Worm (Caenorhabditis elegans) whole organism, L4 larva: ENCODE measurements around the gene rsr-2.

Experiments used
- F49E8.2 ChIP-seq: sonication (generic microtip); optimal IDR thresholded peaks from 2 replicates; lab custom pipeline; 2016; ENCODE audit warnings: missing compliant biosample characterization, mild to moderate bottlenecking, missing genetic modification characterization, borderline replicate concordance
- R02D3.7 ChIP-seq: fragments of 150-350 bp; sonication (generic microtip); optimal IDR thresholded peaks from 3 replicates; lab custom pipeline; 2014; ENCODE audit warnings: missing biosample characterization, missing genetic modification characterization
- T20F7.1 ChIP-seq: fragments of 200-800 bp; sonication (Bioruptor generic); optimal IDR thresholded peaks from 2 replicates; lab custom pipeline; 2018; ENCODE audit warnings: mild to moderate bottlenecking, missing genetic modification characterization, missing compliant biosample characterization
- T26A8.4 ChIP-seq: fragments of 200-800 bp; sonication (Bioruptor generic); IDR thresholded peaks from 2 replicates; pipeline ENCODE4 v1.3.6; 2022; ENCODE audit warnings: missing genetic modification characterization, missing compliant biosample characterization
- Y48G9A.11 ChIP-seq: fragments of 200-800 bp; sonication (Bioruptor generic); IDR thresholded peaks from 2 replicates; pipeline ENCODE4 v1.3.6; 2022; ENCODE audit warnings: missing genetic modification reagents, missing genetic modification characterization, missing compliant biosample characterization
- Y75B8A.6 ChIP-seq: fragments of 200-800 bp; sonication (Bioruptor generic); IDR thresholded peaks from 2 replicates; pipeline ENCODE4 v1.3.6; 2022; ENCODE audit warnings: missing genetic modification reagents, missing genetic modification characterization, missing compliant biosample characterization
- ZK546.5 ChIP-seq, 2 experiments: sonication (generic microtip); optimal IDR thresholded peaks; 2 replicates each; lab custom pipeline; 2017; ENCODE audit warnings: missing biosample characterization in 2 of 2, missing genetic modification characterization in 2 of 2
- aha-1 ChIP-seq: fragments of 150-350 bp; peaks from one replicate; lab custom pipeline; 2014; ENCODE audit warnings: missing biosample characterization, missing genetic modification characterization
- ama-1 ChIP-seq: fragments of 150-350 bp; optimal IDR thresholded peaks from 2 replicates; lab custom pipeline; 2014; ENCODE audit warnings: inconsistent platforms, mixed read lengths
- ceh-44 ChIP-seq: fragments of 200-800 bp; sonication (Bioruptor generic); IDR thresholded peaks from 2 replicates; pipeline ENCODE4 v1.3.6; 2022; ENCODE audit warnings: missing genetic modification reagents, missing genetic modification characterization, missing compliant biosample characterization
- ces-1 ChIP-seq: fragments of 150-350 bp; sonication (generic microtip); optimal IDR thresholded peaks from 4 replicates; lab custom pipeline; 2014; ENCODE audit warnings: missing biosample characterization, missing genetic modification reagents, missing genetic modification characterization
- dmd-8 ChIP-seq: fragments of 200-800 bp; sonication (Bioruptor generic); IDR thresholded peaks from 2 replicates; pipeline ENCODE4 v1.3.6; 2022; ENCODE audit warnings: missing genetic modification characterization, missing compliant biosample characterization
- dmd-9 ChIP-seq: fragments of 200-800 bp; sonication (Bioruptor generic); IDR thresholded peaks from 2 replicates; pipeline ENCODE4 v1.3.6; 2022; ENCODE audit warnings: missing genetic modification reagents, missing genetic modification characterization, missing compliant biosample characterization
- dpl-1 ChIP-seq: fragments of 150-350 bp; optimal IDR thresholded peaks from 2 replicates; lab custom pipeline; 2014; ENCODE audit warnings: missing biosample characterization, missing genetic modification reagents, missing genetic modification characterization
- dve-1 ChIP-seq: sonication (generic microtip); optimal IDR thresholded peaks from 2 replicates; lab custom pipeline; 2017; ENCODE audit warnings: antibody characterized with exemption, mild to moderate bottlenecking, missing genetic modification characterization, missing compliant biosample characterization; ENCODE audit not compliant: insufficient read depth
- hlh-11 ChIP-seq: fragments of 200-800 bp; sonication (Bioruptor generic); optimal IDR thresholded peaks from 2 replicates; lab custom pipeline; 2018; ENCODE audit warnings: mild to moderate bottlenecking, missing genetic modification characterization, missing compliant biosample characterization
- hmg-1.1 ChIP-seq: fragments of 200-800 bp; sonication (Bioruptor generic); IDR thresholded peaks from 2 replicates; pipeline ENCODE4 v1.3.6; 2022; ENCODE audit warnings: missing genetic modification reagents, missing genetic modification characterization, missing compliant biosample characterization
- lin-1 ChIP-seq: fragments of 200-800 bp; sonication (Bioruptor generic); IDR thresholded peaks from 2 replicates; pipeline ENCODE4 v1.3.6; 2022; ENCODE audit warnings: missing genetic modification reagents, missing genetic modification characterization, missing compliant biosample characterization
- lin-15B ChIP-seq: fragments of 150-350 bp; sonication (generic microtip); optimal IDR thresholded peaks from 3 replicates; lab custom pipeline; 2014; ENCODE audit warnings: missing biosample characterization, missing genetic modification characterization
- lin-29 ChIP-seq: fragments of 200-800 bp; sonication (Bioruptor generic); IDR thresholded peaks from 2 replicates; pipeline ENCODE4 v1.3.6; 2022; ENCODE audit warnings: missing genetic modification reagents, missing genetic modification characterization, missing compliant biosample characterization
- lin-38 ChIP-seq: fragments of 200-800 bp; sonication (Bioruptor generic); IDR thresholded peaks from 2 replicates; pipeline ENCODE4 v1.3.6; 2022; ENCODE audit warnings: missing genetic modification reagents, missing genetic modification characterization, missing compliant biosample characterization
- lir-3 ChIP-seq: sonication (generic microtip); optimal IDR thresholded peaks from 2 replicates; lab custom pipeline; 2016; ENCODE audit warnings: mild to moderate bottlenecking, missing genetic modification characterization, missing compliant biosample characterization
- lsy-2 ChIP-seq, 2 experiments: fragments of 150-350 bp in 1 of 2; sonication (generic microtip) in 1 of 2; optimal IDR thresholded peaks; 2 replicates each; lab custom pipeline; 2014 to 2017; ENCODE audit warnings: missing biosample characterization in 2 of 2, missing genetic modification characterization in 2 of 2
- mdl-1 ChIP-seq, 2 experiments: fragments of 150-350 bp in 1 of 2; sonication (generic microtip) in 1 of 2; optimal IDR thresholded peaks; 2 replicates each; lab custom pipeline; 2014 to 2017; ENCODE audit warnings: missing biosample characterization in 2 of 2, missing genetic modification characterization in 2 of 2
- mep-1 ChIP-seq: fragments of 150-350 bp; sonication (generic microtip); optimal IDR thresholded peaks from 3 replicates; lab custom pipeline; 2014; ENCODE audit warnings: missing biosample characterization, missing genetic modification characterization
- nhr-10 ChIP-seq: fragments of 150-350 bp; optimal IDR thresholded peaks from 2 replicates; lab custom pipeline; 2014; ENCODE audit warnings: missing biosample characterization, missing genetic modification characterization
- nhr-102 ChIP-seq: sonication (generic microtip); optimal IDR thresholded peaks from 2 replicates; lab custom pipeline; 2016; ENCODE audit warnings: mild to moderate bottlenecking, missing genetic modification characterization, moderate library complexity, missing compliant biosample characterization
- nhr-11 ChIP-seq: fragments of 150-350 bp; optimal IDR thresholded peaks from 2 replicates; lab custom pipeline; 2014; ENCODE audit warnings: missing biosample characterization, missing genetic modification characterization
- nhr-111 ChIP-seq: fragments of 200-800 bp; sonication (Bioruptor generic); optimal IDR thresholded peaks from 2 replicates; lab custom pipeline; 2018; ENCODE audit warnings: mild to moderate bottlenecking, missing genetic modification characterization, missing compliant biosample characterization
- nhr-237 ChIP-seq: sonication (generic microtip); optimal IDR thresholded peaks from 2 replicates; lab custom pipeline; 2017; ENCODE audit warnings: missing biosample characterization, missing genetic modification characterization
- nhr-28 ChIP-seq: fragments of 150-350 bp; optimal IDR thresholded peaks from 2 replicates; lab custom pipeline; 2014; ENCODE audit warnings: missing biosample characterization, missing genetic modification characterization
- nhr-41 ChIP-seq: fragments of 200-800 bp; sonication (Bioruptor generic); IDR thresholded peaks from 2 replicates; pipeline ENCODE4 v1.3.6; 2022; ENCODE audit warnings: missing genetic modification reagents, missing genetic modification characterization, missing compliant biosample characterization
- nhr-42 ChIP-seq: fragments of 200-800 bp; sonication (Bioruptor generic); IDR thresholded peaks from 2 replicates; pipeline ENCODE4 v1.3.6; 2022; ENCODE audit warnings: missing genetic modification characterization, missing compliant biosample characterization
- nhr-77 ChIP-seq: fragments of 150-350 bp; optimal IDR thresholded peaks from 2 replicates; lab custom pipeline; 2014; ENCODE audit warnings: missing biosample characterization, missing genetic modification characterization
- pha-4 ChIP-seq, 2 experiments: fragments of 150-350 bp in 1 of 2; fragments of 200-800 bp in 1 of 2; sonication (Bioruptor generic) in 1 of 2; IDR thresholded peaks in 1 of 2; optimal IDR thresholded peaks in 1 of 2; 2 replicates each; pipeline versions ENCODE4 v1.3.6 to Lab custom; 2014 to 2022; ENCODE audit warnings: missing genetic modification characterization in 2 of 2, missing genetic modification reagents in 2 of 2, missing biosample characterization in 1 of 2, missing compliant biosample characterization in 1 of 2
- saeg-2 ChIP-seq: fragments of 200-800 bp; sonication (Bioruptor generic); IDR thresholded peaks from 2 replicates; pipeline ENCODE4 v1.3.6; 2022; ENCODE audit warnings: missing genetic modification reagents, missing genetic modification characterization, missing compliant biosample characterization
- set-16 ChIP-seq: fragments of 200-800 bp; sonication (Bioruptor generic); IDR thresholded peaks from 2 replicates; pipeline ENCODE4 v1.3.6; 2022; ENCODE audit warnings: missing genetic modification reagents, missing genetic modification characterization, missing compliant biosample characterization
- tra-1 ChIP-seq: fragments of 200-800 bp; sonication (Bioruptor generic); IDR thresholded peaks from 2 replicates; pipeline ENCODE4 v1.3.6; 2022; ENCODE audit warnings: missing genetic modification reagents, missing genetic modification characterization, missing compliant biosample characterization
- unc-130 ChIP-seq: sonication (generic microtip); optimal IDR thresholded peaks from 2 replicates; lab custom pipeline; 2016; ENCODE audit warnings: missing genetic modification reagents, missing genetic modification characterization, missing compliant biosample characterization
- unc-39 ChIP-seq: sonication (generic microtip); optimal IDR thresholded peaks from 2 replicates; lab custom pipeline; 2017; ENCODE audit warnings: missing biosample characterization, missing genetic modification characterization
- unc-62 ChIP-seq, 3 experiments: fragments of 150-350 bp in 1 of 3; sonication (generic microtip); optimal IDR thresholded peaks in 2 of 3; peaks in 1 of 3; 1 replicate in 1 of 3; 2 replicates in 2 of 3; lab custom pipeline; 2014 to 2017; ENCODE audit warnings: missing biosample characterization in 3 of 3, missing genetic modification characterization in 3 of 3, missing genetic modification reagents in 3 of 3, missing genotype in 1 of 3
- zag-1 ChIP-seq: fragments of 150-350 bp; optimal IDR thresholded peaks from 2 replicates; lab custom pipeline; 2014; ENCODE audit warnings: missing biosample characterization, missing genetic modification characterization
- zfp-3 ChIP-seq: fragments of 200-800 bp; sonication (Bioruptor generic); conservative IDR thresholded peaks from 2 replicates; pipeline ENCODE4 v1.3.6; 2022; ENCODE audit warnings: missing genetic modification reagents, missing genetic modification characterization, missing compliant biosample characterization
- zip-11 ChIP-seq: fragments of 200-800 bp; sonication (Bioruptor generic); IDR thresholded peaks from 2 replicates; pipeline ENCODE4 v1.3.6; 2022; ENCODE audit warnings: missing genetic modification characterization, missing compliant biosample characterization
- zip-2 ChIP-seq: fragments of 150-350 bp; optimal IDR thresholded peaks from 2 replicates; lab custom pipeline; 2014; ENCODE audit warnings: missing biosample characterization, missing genetic modification characterization
- ztf-7 ChIP-seq: fragments of 150-350 bp; optimal IDR thresholded peaks from 2 replicates; lab custom pipeline; 2014; ENCODE audit warnings: missing biosample characterization, missing genetic modification characterization

Gene rsr-2

ce11 chrII:12204617-12205016, 20.5 kb upstream of the rsr-2 start:
- TF ChIP-seq T26A8.4 (GFP tag; lab: Robert Waterston, UW) (no peak), ama-1 (no peak), lin-1 (GFP tag; lab: Robert Waterston, UW) (no peak), ces-1 (no peak), dmd-9 (GFP tag; lab: Robert Waterston, UW) (no peak), ZK546.5 (tag; optimal IDR thresholded peaks at IDR 0.05; lab: Kevin White, UChicago) (no peak), nhr-11 (no peak), T20F7.1 (no peak), zip-11 (GFP tag; lab: Robert Waterston, UW) (no peak), nhr-111 (no peak), dmd-8 (GFP tag; lab: Robert Waterston, UW) (no peak), unc-39 (tag; lab: Kevin White, UChicago) (no peak), nhr-10 (tag; lab: Kevin White, UChicago) (no peak), dve-1 (tag; lab: Kevin White, UChicago) (no peak)
- TF ChIP-seq, all 104 proteins: peak for 0

DNA sequence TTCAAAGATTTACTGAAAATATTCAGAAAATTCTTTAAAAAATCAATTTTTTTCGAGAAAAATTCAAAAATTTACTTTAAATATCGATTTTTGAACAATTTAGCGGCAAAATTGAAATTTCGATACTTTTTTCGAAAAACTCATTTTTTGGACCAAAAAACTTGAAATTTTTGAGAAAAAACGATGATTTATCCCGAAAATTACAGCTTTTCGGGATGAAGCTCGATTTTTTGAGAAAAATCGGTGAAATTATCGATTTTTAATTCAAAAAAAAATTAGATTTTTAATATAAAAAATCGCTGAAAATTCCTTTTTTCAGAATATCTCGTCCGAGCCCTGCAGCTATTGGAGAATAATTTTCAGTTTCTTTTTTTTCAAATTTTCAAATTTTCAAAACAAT, 16.4 kb upstream of the rsr-2 start:
- TF ChIP-seq mep-1 (tag; lab: Kevin White, UChicago) (no peak), tra-1 (GFP tag; lab: Robert Waterston, UW) (no peak), lin-15B (no peak), lin-38 (peak; percentile 21; the same call in 1 of the 2 replicates), lir-3 (tag; lab: Kevin White, UChicago) (no peak), dmd-9 (GFP tag; lab: Robert Waterston, UW) (no peak), F49E8.2 (tag; lab: Kevin White, UChicago) (no peak), saeg-2 (GFP tag; lab: Robert Waterston, UW) (no peak), unc-62 (GFP tag; optimal IDR thresholded peaks at IDR 0.05 in 1 of 2; lab: Kevin White, UChicago) (no peak), unc-62 (tag; optimal IDR thresholded peaks at IDR 0.05; lab: Kevin White, UChicago) (no peak), pha-4 (GFP tag; IDR thresholded peaks at IDR 0.05; lab: Robert Waterston, UW) (0 out of 2 replicates have a peak, but pooled peaks have one; percentile 19), pha-4 (tag; optimal IDR thresholded peaks at IDR 0.05; lab: Kevin White, UChicago) (no peak), zag-1 (no peak), R02D3.7 (tag; lab: Kevin White, UChicago) (no peak), ztf-7 (tag; lab: Kevin White, UChicago) (no peak), nhr-77 (tag; lab: Kevin White, UChicago) (no peak), zfp-3 (peak; percentile 59; the same call in 1 of the 2 replicates), nhr-28 (no peak), dpl-1 (GFP tag; lab: Kevin White, UChicago) (no peak), lin-29 (GFP tag; lab: Robert Waterston, UW) (no peak), nhr-41 (GFP tag; lab: Robert Waterston, UW) (no peak)

- TF ChIP-seq set-16, result peak; percentile 94
- TF ChIP-seq hlh-11, result no peak
- peak in 1 of 2 experiments; percentile 56 for TF ChIP-seq unc-62 (GFP tag; optimal IDR thresholded peaks at IDR 0.05 in 1 of 2; lab: Kevin White, UChicago)
- no peak for TF ChIP-seq unc-62 (tag; optimal IDR thresholded peaks at IDR 0.05; lab: Kevin White, UChicago)
- TF ChIP-seq, all 104 proteins: peak for 2
Measured at ce11 chrII:12211652-12212245, 13.4 kb upstream of the rsr-2 start.

DNA sequence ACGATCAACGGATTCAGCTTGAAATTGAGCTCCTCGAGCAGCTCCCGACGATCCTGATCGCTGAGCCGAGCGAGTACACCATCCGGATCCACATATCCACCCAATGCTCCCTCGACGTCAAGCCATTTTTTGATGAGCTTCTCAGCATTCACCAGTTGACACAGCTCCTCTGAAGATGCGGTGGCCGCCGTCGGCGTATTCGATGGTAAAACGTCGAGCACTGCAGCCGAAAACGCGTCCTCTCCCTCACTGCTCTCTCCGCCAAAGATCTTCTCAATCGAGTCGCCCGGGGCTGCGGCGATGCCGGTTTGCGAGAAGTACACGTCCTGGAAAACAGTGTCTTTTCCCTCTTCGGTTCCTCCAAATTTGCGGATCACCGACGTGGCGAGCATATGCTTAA, 10.6 kb upstream of the rsr-2 start:
- TF ChIP-seq unc-130 (GFP tag; lab: Kevin White, UChicago) (no peak), nhr-42 (no peak), Y48G9A.11 (GFP tag; lab: Robert Waterston, UW) (0 out of 2 replicates have a peak, but pooled peaks have one; percentile 22), nhr-237 (tag; lab: Kevin White, UChicago) (no peak), ceh-44 (no peak), aha-1 (tag; lab: Kevin White, UChicago) (peak; percentile 45), nhr-10 (tag; lab: Kevin White, UChicago) (no peak), nhr-102 (tag; lab: Kevin White, UChicago) (no peak), nhr-41 (GFP tag; lab: Robert Waterston, UW) (no peak), zip-2 (tag; lab: Kevin White, UChicago) (no peak), lin-29 (GFP tag; lab: Robert Waterston, UW) (no peak), nhr-11 (no peak), hmg-1.1 (no peak), lsy-2 (tag; optimal IDR thresholded peaks at IDR 0.05; lab: Kevin White, UChicago) (no peak), mdl-1 (tag; optimal IDR thresholded peaks at IDR 0.05; lab: Kevin White, UChicago) (no peak), set-16 (peak; percentile 76), Y75B8A.6 (GFP tag; lab: Robert Waterston, UW) (no peak)
